Worm (Caenorhabditis elegans): Measurements from ENCODE around the gene ceh-20.
A peak's percentile ranks its signal among the peaks of the same experiment; 100 is the strongest.

Gene ceh-20

DNA sequence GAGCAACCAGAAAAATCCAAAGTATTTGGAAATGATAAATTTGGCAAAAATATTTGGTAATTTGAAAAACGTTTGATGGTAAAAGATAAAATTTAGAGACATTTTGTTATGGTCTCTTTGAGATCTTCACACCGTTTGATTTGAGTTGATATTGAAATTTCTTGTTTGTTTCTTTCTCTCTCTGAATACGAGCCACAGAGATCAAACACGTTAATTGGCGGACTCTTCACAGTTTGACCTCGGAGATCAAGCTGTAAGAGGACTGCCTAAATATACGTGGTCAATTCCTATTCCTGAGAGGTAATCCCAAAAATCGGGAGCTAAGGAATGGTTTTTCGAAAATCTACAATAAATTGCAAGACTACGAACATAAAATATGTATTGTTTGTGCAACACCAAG lies 11.0 kb upstream of the ceh-20 start:
- TF ChIP-seq nhr-11 (tag; optimal IDR thresholded peaks at IDR 0.05) (no peak), nhr-25 (tag; optimal IDR thresholded peaks at IDR 0.05) (no peak), egl-5 (tag; optimal IDR thresholded peaks at IDR 0.05) (no peak), nhr-67 (tag; optimal IDR thresholded peaks at IDR 0.05) (no peak), ztf-4 (tag; optimal IDR thresholded peaks at IDR 0.05) (no peak), pqm-1 (tag; optimal IDR thresholded peaks at IDR 0.05) (no peak), daf-12 (tag; optimal IDR thresholded peaks at IDR 0.05) (no peak), elt-1 (tag; optimal IDR thresholded peaks at IDR 0.05) (no peak), fkh-2 (tag; optimal IDR thresholded peaks at IDR 0.05) (no peak)

DNA sequence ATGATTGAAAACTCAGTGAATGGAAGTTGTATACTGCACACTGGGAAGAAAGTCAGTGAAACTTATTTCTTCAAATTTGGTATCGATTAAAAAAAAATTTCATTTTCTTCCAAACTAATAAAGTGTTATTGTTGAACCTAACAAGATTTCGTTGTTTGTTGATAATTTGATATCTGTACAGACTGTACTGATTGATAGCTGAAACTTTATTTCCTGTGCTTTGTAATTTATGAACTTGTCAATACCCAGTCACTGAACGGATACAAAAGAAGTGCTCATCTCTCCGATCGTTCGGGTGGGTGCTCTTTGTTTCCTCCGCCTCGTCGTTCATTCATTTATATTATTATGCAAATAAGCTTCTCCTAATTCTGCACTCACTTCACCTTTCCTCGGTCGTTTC lies 10.6 kb upstream of the ceh-20 start, which contains the start of gene F31E3.12:
Gene F31E3.12, plus strand, starts transcription at position 301 of the 400 bp plus-strand sequence.
- no peak for TF ChIP-seq pha-4 (tag; optimal IDR thresholded peaks at IDR 0.05)
- no peak for TF ChIP-seq ama-1 (optimal IDR thresholded peaks at IDR 0.05)
- no peak for TF ChIP-seq ceh-16 (tag; optimal IDR thresholded peaks at IDR 0.05)
- TF ChIP-seq tbx-2 (tag; optimal IDR thresholded peaks at IDR 0.05), result no peak
- no peak for TF ChIP-seq fkh-10 (GFP tag; optimal IDR thresholded peaks at IDR 0.05)
- TF ChIP-seq nhr-77 (tag; optimal IDR thresholded peaks at IDR 0.05), result no peak
- TF ChIP-seq fkh-2 (tag; optimal IDR thresholded peaks at IDR 0.05), result no peak
- TF ChIP-seq nhr-11 (tag; optimal IDR thresholded peaks at IDR 0.05), result no peak
- no peak for TF ChIP-seq ztf-4 (tag; optimal IDR thresholded peaks at IDR 0.05)
- no peak for TF ChIP-seq R02D3.7 (tag; optimal IDR thresholded peaks at IDR 0.05)
- TF ChIP-seq ceh-9 (tag; optimal IDR thresholded peaks at IDR 0.05), result no peak

DNA sequence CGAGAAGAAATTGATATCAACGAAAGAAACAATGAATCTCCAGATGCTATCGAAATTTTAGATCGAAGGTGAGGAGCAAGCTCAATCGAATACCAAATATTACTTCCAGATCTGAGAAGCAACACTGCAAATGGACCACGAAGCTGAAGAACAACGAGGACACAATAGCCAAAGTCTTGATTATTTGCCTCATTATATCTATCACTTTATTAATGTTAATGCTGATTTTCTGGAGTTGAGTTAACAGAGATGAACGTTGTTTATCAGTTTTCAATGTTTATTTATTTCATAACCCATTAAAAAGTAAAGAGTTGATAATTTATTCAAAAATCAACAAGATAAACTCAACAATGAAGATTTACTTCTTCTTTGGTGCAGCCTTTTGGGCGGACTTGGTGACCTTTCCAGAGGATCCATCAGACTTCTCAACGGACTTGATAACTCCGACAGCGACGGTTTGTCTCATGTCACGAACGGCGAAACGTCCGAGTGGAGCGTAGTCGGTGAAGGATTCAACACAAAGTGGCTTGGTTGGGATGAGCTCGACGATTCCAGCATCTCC lies 9.8 kb upstream of the ceh-20 start:
- TF ChIP-seq elt-2 (tag; optimal IDR thresholded peaks at IDR 0.05) (peak; percentile 9), ama-1 (optimal IDR thresholded peaks at IDR 0.05) (peak; percentile 89), nhr-43 (tag; optimal IDR thresholded peaks at IDR 0.05; ENCODE audit: poor library complexity, severe bottlenecking) (no peak), eor-1 (tag; optimal IDR thresholded peaks at IDR 0.05) (no peak)

- TF ChIP-seq mdl-1 (tag; optimal IDR thresholded peaks at IDR 0.05) (no peak), nhr-76 (tag; optimal IDR thresholded peaks at IDR 0.05) (no peak), pha-4 (tag; optimal IDR thresholded peaks at IDR 0.05) (no peak), nhr-25 (tag; optimal IDR thresholded peaks at IDR 0.05) (no peak), jun-1 (tag; optimal IDR thresholded peaks at IDR 0.05) (no peak), ceh-28 (tag; optimal IDR thresholded peaks at IDR 0.05) (no peak), ztf-4 (tag; optimal IDR thresholded peaks at IDR 0.05) (no peak), ceh-82 (tag; optimal IDR thresholded peaks at IDR 0.05) (no peak), mml-1 (tag; optimal IDR thresholded peaks at IDR 0.05) (no peak), daf-12 (tag; optimal IDR thresholded peaks at IDR 0.05) (no peak), nhr-28 (tag; optimal IDR thresholded peaks at IDR 0.05) (no peak), skn-1 (tag; optimal IDR thresholded peaks at IDR 0.05) (no peak), nhr-43 (tag; optimal IDR thresholded peaks at IDR 0.05; ENCODE audit: poor library complexity, severe bottlenecking) (no peak), snpc-4 (tag; optimal IDR thresholded peaks at IDR 0.05) (no peak), ama-1 (optimal IDR thresholded peaks at IDR 0.05) (no peak), unc-62 (GFP tag; optimal IDR thresholded peaks at IDR 0.05) (no peak), tbx-2 (tag; optimal IDR thresholded peaks at IDR 0.05) (no peak), lin-15B (tag; optimal IDR thresholded peaks at IDR 0.05) (no peak), lin-39 (tag; optimal IDR thresholded peaks at IDR 0.05) (no peak), ceh-9 (tag; optimal IDR thresholded peaks at IDR 0.05) (no peak)
These were observed 8.9 kb upstream of the ceh-20 start for ce11 chrIII:6970744-6971143.

ce11 chrIII:6971662-6972284 lies 7.9 kb upstream of the ceh-20 start, which contains the start of the genes eef-1A.1 and rfc-4:
TSS of gene eef-1A.1 (minus strand) at chrIII:6971712.
TSS of gene rfc-4 (plus strand) at chrIII:6972253.
- peak; percentile 41 for TF ChIP-seq nhr-76 (tag; optimal IDR thresholded peaks at IDR 0.05)
- TF ChIP-seq ztf-4 (tag; optimal IDR thresholded peaks at IDR 0.05), result peak; percentile 60
- peak; percentile 98 for TF ChIP-seq lin-39 (tag; optimal IDR thresholded peaks at IDR 0.05)
- TF ChIP-seq elt-3 (tag; optimal IDR thresholded peaks at IDR 0.05), result peak in 1 of 3 experiments; percentile 65
- peak; percentile 59 for TF ChIP-seq ceh-16 (tag; optimal IDR thresholded peaks at IDR 0.05)
- no peak for TF ChIP-seq nhr-67 (tag; optimal IDR thresholded peaks at IDR 0.05)
- peak; percentile 36 for TF ChIP-seq egl-27 (tag; optimal IDR thresholded peaks at IDR 0.05)
- peak; percentile 77 for TF ChIP-seq ceh-28 (tag; optimal IDR thresholded peaks at IDR 0.05)
- peak; percentile 19 for TF ChIP-seq nhr-77 (tag; optimal IDR thresholded peaks at IDR 0.05)
- peak; percentile 47 for TF ChIP-seq unc-62 (GFP tag; optimal IDR thresholded peaks at IDR 0.05)
- no peak for TF ChIP-seq ztf-11 (tag; optimal IDR thresholded peaks at IDR 0.05)
- TF ChIP-seq mdl-1 (tag; optimal IDR thresholded peaks at IDR 0.05), result peak; percentile 21
- TF ChIP-seq ceh-82 (tag; optimal IDR thresholded peaks at IDR 0.05), result peak; percentile 72
- TF ChIP-seq ZK546.5 (tag; optimal IDR thresholded peaks at IDR 0.05), result peak; percentile 97
- peak; percentile 100 for TF ChIP-seq pha-4 (tag; optimal IDR thresholded peaks at IDR 0.05)
- TF ChIP-seq unc-39 (tag; optimal IDR thresholded peaks at IDR 0.05), result no peak
- TF ChIP-seq lin-15B (tag; optimal IDR thresholded peaks at IDR 0.05), result peak; percentile 99
- TF ChIP-seq lsy-12 (tag; optimal IDR thresholded peaks at IDR 0.05), result peak; percentile 95
- no peak for TF ChIP-seq fkh-2 (tag; optimal IDR thresholded peaks at IDR 0.05)
- TF ChIP-seq R02D3.7 (tag; optimal IDR thresholded peaks at IDR 0.05), result peak; percentile 94
- no peak for TF ChIP-seq ceh-9 (tag; optimal IDR thresholded peaks at IDR 0.05)
- peak; percentile 91 for TF ChIP-seq snpc-4 (tag; optimal IDR thresholded peaks at IDR 0.05)
- peak; percentile 71 for TF ChIP-seq tbx-2 (tag; optimal IDR thresholded peaks at IDR 0.05)
- no peak for TF ChIP-seq eor-1 (tag; optimal IDR thresholded peaks at IDR 0.05)
- TF ChIP-seq ama-1 (optimal IDR thresholded peaks at IDR 0.05), result peak; percentile 79
- TF ChIP-seq nhr-11 (tag; optimal IDR thresholded peaks at IDR 0.05), result peak; percentile 88
- TF ChIP-seq elt-1 (tag; optimal IDR thresholded peaks at IDR 0.05), result peak; percentile 70
- TF ChIP-seq jun-1 (tag; optimal IDR thresholded peaks at IDR 0.05), result peak; percentile 93
- peak; percentile 99 for TF ChIP-seq nhr-23 (tag; optimal IDR thresholded peaks at IDR 0.05)
- peak; percentile 51 for TF ChIP-seq fos-1 (tag; optimal IDR thresholded peaks at IDR 0.05)

Data from whole organism, L3 larva.